Fruit fly (Drosophila melanogaster) whole organism, embryonic: ENCODE data around the gene Ppm1.

Experiments used
- Adf1 ChIP-seq: fragments of 200-800 bp; sonication (Bioruptor generic); IDR thresholded peaks from 2 replicates; pipeline ENCODE4 v1.3.6; 2022; ENCODE audit warnings: missing biosample characterization, missing genetic modification characterization
- BtbVII ChIP-seq: fragments of 200-800 bp; sonication (Bioruptor generic); optimal IDR thresholded peaks from 3 replicates; lab custom pipeline; 2017; ENCODE audit warnings: missing biosample characterization, mild to moderate bottlenecking, missing genetic modification characterization
- CG10209 ChIP-seq: fragments of 200-800 bp; sonication (Bioruptor generic); optimal IDR thresholded peaks from 3 replicates; lab custom pipeline; 2017; ENCODE audit warnings: missing biosample characterization, mild to moderate bottlenecking, missing genetic modification characterization, missing genetic modification reagents
- CG10267 ChIP-seq: fragments of 200-800 bp; sonication (Bioruptor generic); optimal IDR thresholded peaks from 2 replicates; lab custom pipeline; 2018; ENCODE audit warnings: missing biosample characterization, mild to moderate bottlenecking, missing genetic modification characterization, moderate library complexity
- CG11093 ChIP-seq: fragments of 200-800 bp; sonication (Bioruptor generic); IDR thresholded peaks from 3 replicates; pipeline ENCODE4 v1.3.6; 2022; ENCODE audit warnings: missing biosample characterization, missing genetic modification characterization
- CG12219 ChIP-seq: fragments of 200-800 bp; sonication (Bioruptor generic); optimal IDR thresholded peaks from 3 replicates; lab custom pipeline; 2018; ENCODE audit warnings: missing biosample characterization, mild to moderate bottlenecking, missing genetic modification characterization
- CG12659 ChIP-seq: fragments of 200-800 bp; sonication (Bioruptor generic); optimal IDR thresholded peaks from 3 replicates; lab custom pipeline; 2017; ENCODE audit warnings: mild to moderate bottlenecking, missing biosample characterization, missing genetic modification reagents, missing genetic modification characterization
- CG13287 ChIP-seq: fragments of 200-800 bp; sonication (Bioruptor generic); IDR thresholded peaks from 2 replicates; pipeline ENCODE4 v1.3.6; 2022; ENCODE audit warnings: missing biosample characterization, missing genetic modification characterization; ENCODE audit not compliant: partially characterized antibody
- CG15601 ChIP-seq: fragments of 200-800 bp; sonication (Bioruptor generic); optimal IDR thresholded peaks from 3 replicates; lab custom pipeline; 2019; ENCODE audit warnings: missing biosample characterization, mild to moderate bottlenecking, missing genetic modification characterization, moderate library complexity
- CG15696 ChIP-seq: fragments of 200-800 bp; sonication (Bioruptor generic); optimal IDR thresholded peaks from 2 replicates; lab custom pipeline; 2019; ENCODE audit warnings: missing biosample characterization, mild to moderate bottlenecking, missing genetic modification characterization, moderate library complexity
- CG16863 ChIP-seq: fragments of 200-800 bp; sonication (Bioruptor generic); optimal IDR thresholded peaks from 3 replicates; lab custom pipeline; 2016; ENCODE audit warnings: missing biosample characterization, missing genetic modification characterization
- CG17829 ChIP-seq: fragments of 200-800 bp; optimal IDR thresholded peaks from 2 replicates; lab custom pipeline; 2019; ENCODE audit warnings: missing biosample characterization, mild to moderate bottlenecking, missing genetic modification characterization, moderate library complexity
- CG2116 ChIP-seq: fragments of 200-800 bp; sonication (Bioruptor generic); optimal IDR thresholded peaks from 3 replicates; lab custom pipeline; 2018; ENCODE audit warnings: missing biosample characterization, mild to moderate bottlenecking, missing genetic modification characterization
- CG30020 ChIP-seq: fragments of 200-800 bp; optimal IDR thresholded peaks from 2 replicates; lab custom pipeline; 2019; ENCODE audit warnings: missing biosample characterization, mild to moderate bottlenecking, missing genetic modification characterization, moderate library complexity
- CG30403 ChIP-seq: fragments of 200-800 bp; sonication (Bioruptor generic); optimal IDR thresholded peaks from 3 replicates; lab custom pipeline; 2016; ENCODE audit warnings: missing biosample characterization, missing genetic modification characterization
- CG31224 ChIP-seq: fragments of 200-800 bp; sonication (Bioruptor generic); IDR thresholded peaks from 2 replicates; pipeline ENCODE4 v1.3.6; 2022; ENCODE audit warnings: missing biosample characterization, missing genetic modification characterization
- CG32772 ChIP-seq: fragments of 200-800 bp; sonication (Bioruptor generic); IDR thresholded peaks from 2 replicates; pipeline ENCODE4 v1.3.6; 2022; ENCODE audit warnings: missing biosample characterization, missing genetic modification characterization
- CG33557 ChIP-seq: fragments of 200-800 bp; sonication (Bioruptor generic); optimal IDR thresholded peaks from 2 replicates; lab custom pipeline; 2019; ENCODE audit warnings: missing biosample characterization, mild to moderate bottlenecking, missing genetic modification characterization, moderate library complexity
- CG5180 ChIP-seq: fragments of 200-800 bp; sonication (Bioruptor generic); optimal IDR thresholded peaks from 3 replicates; lab custom pipeline; 2017; ENCODE audit warnings: missing biosample characterization, missing genetic modification characterization, mild to moderate bottlenecking, moderate library complexity, missing genetic modification reagents
- CG6683 ChIP-seq: fragments of 200-800 bp; sonication (Bioruptor generic); optimal IDR thresholded peaks from 2 replicates; lab custom pipeline; 2017; ENCODE audit warnings: missing biosample characterization, mild to moderate bottlenecking, missing genetic modification characterization, missing genetic modification reagents
- CG6791 ChIP-seq: fragments of 200-800 bp; sonication (Bioruptor generic); IDR thresholded peaks from 3 replicates; pipeline ENCODE4 v1.3.6; 2022; ENCODE audit warnings: missing biosample characterization, missing genetic modification characterization; ENCODE audit not compliant: partially characterized antibody
- CG7745 ChIP-seq: fragments of 200-800 bp; sonication (Bioruptor generic); optimal IDR thresholded peaks from 2 replicates; lab custom pipeline; 2018; ENCODE audit warnings: missing biosample characterization, mild to moderate bottlenecking, missing genetic modification characterization, moderate library complexity
- D19B ChIP-seq: fragments of 200-800 bp; sonication (Bioruptor generic); optimal IDR thresholded peaks from 2 replicates; lab custom pipeline; 2017; ENCODE audit warnings: missing biosample characterization, mild to moderate bottlenecking, missing genetic modification characterization
- Dll ChIP-seq: fragments of 200-800 bp; sonication (Bioruptor generic); IDR thresholded peaks from 4 replicates; pipeline ENCODE4 v1.3.6; 2022; ENCODE audit warnings: missing biosample characterization, missing genetic modification characterization; ENCODE audit not compliant: partially characterized antibody
- Doc3 ChIP-seq: fragments of 200-800 bp; sonication (Bioruptor generic); IDR thresholded peaks from 3 replicates; pipeline ENCODE4 v1.3.6; 2022; ENCODE audit warnings: missing biosample characterization, missing genetic modification characterization; ENCODE audit not compliant: partially characterized antibody
- Dp ChIP-seq: fragments of 200-800 bp; sonication (Bioruptor generic); optimal IDR thresholded peaks from 2 replicates; lab custom pipeline; 2018; ENCODE audit warnings: missing biosample characterization, mild to moderate bottlenecking, missing genetic modification characterization, moderate library complexity
- E2f2 ChIP-seq: fragments of 200-800 bp; sonication (Bioruptor generic); IDR thresholded peaks from 2 replicates; pipeline ENCODE4 v1.3.6; 2022; ENCODE audit warnings: missing biosample characterization, missing genetic modification characterization
- Ets97D ChIP-seq: fragments of 200-800 bp; sonication (Bioruptor generic); optimal IDR thresholded peaks from 3 replicates; lab custom pipeline; 2016; ENCODE audit warnings: missing biosample characterization, missing genetic modification characterization
- H2.0 ChIP-seq: fragments of 200-800 bp; sonication (Bioruptor generic); IDR thresholded peaks from 2 replicates; pipeline ENCODE4 v1.3.6; 2022; ENCODE audit warnings: missing biosample characterization, missing genetic modification characterization
- HLH4C ChIP-seq: fragments of 200-800 bp; sonication (Bioruptor generic); IDR thresholded peaks from 3 replicates; pipeline ENCODE4 v1.3.6; 2022; ENCODE audit warnings: missing biosample characterization, missing genetic modification characterization; ENCODE audit not compliant: partially characterized antibody
- Hand ChIP-seq: fragments of 200-800 bp; sonication (Bioruptor generic); optimal IDR thresholded peaks from 2 replicates; lab custom pipeline; 2017; ENCODE audit warnings: mild to moderate bottlenecking, missing biosample characterization, missing genetic modification reagents, missing genetic modification characterization
- Lpt ChIP-seq: fragments of >200 bp; optimal IDR thresholded peaks from 2 replicates; lab custom pipeline; 2018; ENCODE audit warnings: missing biosample characterization, missing genetic modification characterization
- Mes4 ChIP-seq: fragments of 200-800 bp; sonication (Bioruptor generic); optimal IDR thresholded peaks from 2 replicates; lab custom pipeline; 2016; ENCODE audit warnings: missing biosample characterization, missing genetic modification characterization
- Nf-YB ChIP-seq: fragments of 200-800 bp; sonication (Bioruptor generic); optimal IDR thresholded peaks from 3 replicates; lab custom pipeline; 2019; ENCODE audit warnings: missing biosample characterization, mild to moderate bottlenecking, missing genetic modification characterization, moderate library complexity
- Nf-YC ChIP-seq: fragments of 200-800 bp; optimal IDR thresholded peaks from 3 replicates; lab custom pipeline; 2019; ENCODE audit warnings: missing biosample characterization, mild to moderate bottlenecking, missing genetic modification characterization, moderate library complexity
- Opbp ChIP-seq: fragments of 200-800 bp; sonication (Bioruptor generic); IDR thresholded peaks from 3 replicates; pipeline ENCODE4 v1.3.6; 2022; ENCODE audit warnings: missing biosample characterization, missing genetic modification characterization; ENCODE audit not compliant: partially characterized antibody
- Ptx1 ChIP-seq: fragments of 200-800 bp; sonication (Bioruptor generic); IDR thresholded peaks from 2 replicates; pipeline ENCODE4 v1.3.6; 2022; ENCODE audit warnings: missing biosample characterization, missing genetic modification characterization
- Ravus ChIP-seq: fragments of 200-800 bp; sonication (Bioruptor generic); IDR thresholded peaks from 2 replicates; pipeline ENCODE4 v1.3.6; 2022; ENCODE audit warnings: missing biosample characterization, missing genetic modification characterization
- Usf ChIP-seq: fragments of 200-800 bp; sonication (Bioruptor generic); optimal IDR thresholded peaks from 2 replicates; lab custom pipeline; 2017; ENCODE audit warnings: missing genotype, missing biosample characterization, missing genetic modification characterization
- bcd ChIP-seq: fragments of 200-800 bp; sonication (Bioruptor generic); optimal IDR thresholded peaks from 2 replicates; lab custom pipeline; 2017; ENCODE audit warnings: missing biosample characterization, mild to moderate bottlenecking, missing genetic modification characterization
- h ChIP-seq: fragments of >200 bp; optimal IDR thresholded peaks from 2 replicates; lab custom pipeline; 2017
- lov ChIP-seq, 2 experiments: fragments of 200-800 bp in 1 of 2; fragments of >200 bp in 1 of 2; sonication (Bioruptor generic) in 1 of 2; IDR thresholded peaks in 1 of 2; optimal IDR thresholded peaks in 1 of 2; 2 replicates in 1 of 2; 3 replicates in 1 of 2; pipeline versions ENCODE4 v1.3.6 to Lab custom; 2017 to 2022; ENCODE audit warnings: missing biosample characterization in 1 of 2, missing genetic modification characterization in 1 of 2
- nau ChIP-seq: fragments of 200-800 bp; sonication (Bioruptor generic); optimal IDR thresholded peaks from 3 replicates; lab custom pipeline; 2017; ENCODE audit warnings: missing biosample characterization, mild to moderate bottlenecking, missing genetic modification characterization, missing genetic modification reagents
- nmo ChIP-seq: fragments of 200-800 bp; sonication (Bioruptor generic); optimal IDR thresholded peaks from 2 replicates; lab custom pipeline; 2018; ENCODE audit warnings: missing biosample characterization, mild to moderate bottlenecking, missing genetic modification characterization, moderate library complexity
- onecut ChIP-seq: fragments of 200-800 bp; sonication (Bioruptor generic); IDR thresholded peaks from 2 replicates; pipeline ENCODE4 v1.3.6; 2022; ENCODE audit warnings: missing biosample characterization, missing genetic modification characterization
- sima ChIP-seq: fragments of 200-800 bp; sonication (Bioruptor generic); optimal IDR thresholded peaks from 2 replicates; lab custom pipeline; 2016; ENCODE audit warnings: missing biosample characterization, missing genetic modification characterization
- toy ChIP-seq: fragments of 200-800 bp; sonication (Bioruptor generic); IDR thresholded peaks from 2 replicates; pipeline ENCODE4 v1.3.6; 2022; ENCODE audit warnings: missing biosample characterization, missing genetic modification characterization

The Ppm1 gene

dm6 chr3L:542863-543635, 38.1 kb upstream of the Ppm1 start, which contains the start of the genes Cypl and Hipk (continued):
- TF ChIP-seq CG12659 (GFP tag; lab: Kevin White, UChicago), result peak; percentile 92
- peak; percentile 57; the same call in 2 of the 3 replicates for TF ChIP-seq Opbp (GFP tag; lab: Robert Waterston, UW)
- TF ChIP-seq CG6791 (GFP tag; lab: Robert Waterston, UW), result peak; percentile 68; the same call in 2 of the 3 replicates
- TF ChIP-seq E2f2 (GFP tag; lab: Robert Waterston, UW), result peak; percentile 49
- peak; percentile 39 for TF ChIP-seq BtbVII
- TF ChIP-seq Ptx1 (GFP tag; lab: Robert Waterston, UW), result no peak
- TF ChIP-seq CG12219, result peak; percentile 40
- no peak for TF ChIP-seq H2.0
- peak; percentile 18 for TF ChIP-seq CG16863 (GFP tag; lab: Kevin White, UChicago)
- TF ChIP-seq HLH4C (GFP tag; lab: Robert Waterston, UW), result peak; percentile 45; the same call in 1 of the 3 replicates
- TF ChIP-seq bcd, result peak; percentile 0
- no peak for TF ChIP-seq D19B
- TF ChIP-seq Nf-YC (tag; lab: Kevin White, UChicago), result peak; percentile 47
- peak; percentile 38 for TF ChIP-seq CG5180 (GFP tag; lab: Kevin White, UChicago)
- peak; percentile 54 for TF ChIP-seq CG33557 (GFP tag; lab: Kevin White, UChicago)
- TF ChIP-seq Adf1 (GFP tag; lab: Robert Waterston, UW), result peak; percentile 21; the same call in 1 of the 2 replicates
- no peak for TF ChIP-seq lov (optimal IDR thresholded peaks at IDR 0.05; lab: Kevin White, UChicago)
- TF ChIP-seq lov (GFP tag; IDR thresholded peaks at IDR 0.05; lab: Robert Waterston, UW), result no peak
- peak; percentile 56 for TF ChIP-seq Dp (GFP tag; lab: Kevin White, UChicago)
- peak; percentile 2 for TF ChIP-seq CG10209 (GFP tag; lab: Kevin White, UChicago)
- no peak for TF ChIP-seq Usf
- peak; percentile 19 for TF ChIP-seq CG30403
- TF ChIP-seq Ets97D (GFP tag; lab: Kevin White, UChicago), result peak; percentile 74
- peak; percentile 18 for TF ChIP-seq CG15696 (tag; lab: Kevin White, UChicago)
- peak; percentile 46 for TF ChIP-seq CG2116 (GFP tag; lab: Kevin White, UChicago)
- no peak for TF ChIP-seq toy (GFP tag; lab: Robert Waterston, UW)
- no peak for TF ChIP-seq sima (GFP tag; lab: Kevin White, UChicago)
- peak; percentile 7; the same call in 1 of the 2 replicates for TF ChIP-seq onecut (GFP tag; lab: Robert Waterston, UW)
- TF ChIP-seq CG11093 (GFP tag; lab: Robert Waterston, UW), result no peak
- TF ChIP-seq CG7745 (tag; lab: Kevin White, UChicago), result peak; percentile 40
- TF ChIP-seq CG13287 (GFP tag; lab: Robert Waterston, UW), result peak; percentile 52
- TF ChIP-seq CG17829 (tag; lab: Kevin White, UChicago), result peak; percentile 39
- peak; percentile 57 for TF ChIP-seq CG10267 (tag; lab: Kevin White, UChicago)
- peak; percentile 54 for TF ChIP-seq CG15601 (tag; lab: Kevin White, UChicago)
- TF ChIP-seq CG6683 (GFP tag; lab: Kevin White, UChicago), result peak; percentile 35
- TF ChIP-seq CG31224 (GFP tag; lab: Robert Waterston, UW), result no peak
- peak; percentile 26 for TF ChIP-seq CG30020
- TF ChIP-seq Dll, result peak; percentile 23; the same call in 2 of the 4 replicates
- peak; percentile 37 for TF ChIP-seq Nf-YB (GFP tag; lab: Kevin White, UChicago)
- TF ChIP-seq Lpt (GFP tag; lab: Kevin White, UChicago), result no peak
- TF ChIP-seq CG32772 (GFP tag; lab: Robert Waterston, UW), result peak; percentile 54
- peak; percentile 18; the same call in 1 of the 3 replicates for TF ChIP-seq Doc3 (GFP tag; lab: Robert Waterston, UW)
- peak; percentile 70 for TF ChIP-seq Hand
- TF ChIP-seq Ravus, result no peak
- peak; percentile 32 for TF ChIP-seq nau (GFP tag; lab: Kevin White, UChicago)
- TF ChIP-seq Mes4 (GFP tag; lab: Kevin White, UChicago), result no peak
- peak; percentile 64 for TF ChIP-seq nmo (GFP tag; lab: Kevin White, UChicago)
- TF ChIP-seq h (lab: Kevin White, UChicago), result no peak
